Fruit fly (Drosophila melanogaster) whole organism, prepupa: ENCODE results near the gene CG13318.

Experiments
- CG10631 ChIP-seq: fragments of 200-800 bp; sonication (Bioruptor generic); optimal IDR thresholded peaks from 2 replicates; lab custom pipeline; 2016; ENCODE audit warnings: missing biosample characterization, missing genetic modification characterization
- CG10669 ChIP-seq: fragments of 200-800 bp; sonication (Bioruptor generic); optimal IDR thresholded peaks from 3 replicates; lab custom pipeline; 2018; ENCODE audit warnings: missing biosample characterization, mild to moderate bottlenecking, missing genetic modification characterization, moderate library complexity
- CG11294 ChIP-seq: fragments of 200-800 bp; sonication (Bioruptor generic); IDR thresholded peaks from 2 replicates; pipeline ENCODE4 v1.3.6; 2022; ENCODE audit warnings: missing biosample characterization, missing genetic modification characterization
- CG11762 ChIP-seq: fragments of 200-800 bp; sonication (Bioruptor generic); optimal IDR thresholded peaks from 3 replicates; lab custom pipeline; 2016; ENCODE audit warnings: missing biosample characterization, missing genetic modification characterization; ENCODE audit not compliant: insufficient read depth
- CG11902 ChIP-seq: fragments of 200-800 bp; sonication (Bioruptor generic); optimal IDR thresholded peaks from 3 replicates; lab custom pipeline; 2016; ENCODE audit warnings: missing biosample characterization, missing genetic modification characterization
- CG15336 ChIP-seq: fragments of 200-800 bp; sonication (Bioruptor generic); IDR thresholded peaks from 2 replicates; pipeline ENCODE4 v1.3.6; 2022; ENCODE audit warnings: missing biosample characterization, missing genetic modification characterization
- CG1621 ChIP-seq: fragments of 200-800 bp; sonication (Bioruptor generic); optimal IDR thresholded peaks from 3 replicates; lab custom pipeline; 2018; ENCODE audit warnings: missing biosample characterization, mild to moderate bottlenecking, missing genetic modification characterization
- CG3919 ChIP-seq: fragments of 200-800 bp; sonication (Bioruptor generic); optimal IDR thresholded peaks from 3 replicates; lab custom pipeline; 2016; ENCODE audit warnings: missing biosample characterization, missing genetic modification characterization
- CG6276 ChIP-seq: fragments of 200-800 bp; sonication (Bioruptor generic); optimal IDR thresholded peaks from 2 replicates; lab custom pipeline; 2017; ENCODE audit warnings: missing biosample characterization, mild to moderate bottlenecking, missing genetic modification characterization
- CG6792 ChIP-seq: fragments of 200-800 bp; sonication (Bioruptor generic); optimal IDR thresholded peaks from 3 replicates; lab custom pipeline; 2016; ENCODE audit warnings: missing biosample characterization, missing genetic modification characterization
- CG6808 ChIP-seq: fragments of 200-800 bp; sonication (Bioruptor generic); optimal IDR thresholded peaks from 3 replicates; lab custom pipeline; 2017; ENCODE audit warnings: missing biosample characterization, missing genetic modification characterization, mild to moderate bottlenecking, moderate library complexity, missing genetic modification reagents
- CG6854 ChIP-seq: fragments of 200-800 bp; sonication (Bioruptor generic); optimal IDR thresholded peaks from 2 replicates; lab custom pipeline; 2017; ENCODE audit warnings: missing biosample characterization, mild to moderate bottlenecking, missing genetic modification characterization
- CG7368 ChIP-seq: fragments of 200-800 bp; sonication (Bioruptor generic); optimal IDR thresholded peaks from 3 replicates; lab custom pipeline; 2016; ENCODE audit warnings: missing biosample characterization, missing genetic modification characterization
- CG8119 ChIP-seq: fragments of 200-800 bp; sonication (Bioruptor generic); IDR thresholded peaks from 3 replicates; pipeline ENCODE4 v1.3.6; 2022; ENCODE audit warnings: missing biosample characterization, missing genetic modification characterization
- CG8319 ChIP-seq: fragments of 200-800 bp; sonication (Bioruptor generic); optimal IDR thresholded peaks from 3 replicates; lab custom pipeline; 2016; ENCODE audit warnings: missing biosample characterization, missing genetic modification characterization
- CG8632 ChIP-seq: fragments of 200-800 bp; sonication (Bioruptor generic); optimal IDR thresholded peaks from 3 replicates; lab custom pipeline; 2016; ENCODE audit warnings: missing biosample characterization, missing genetic modification characterization
- CG9139 ChIP-seq: fragments of 200-800 bp; sonication (Bioruptor generic); optimal IDR thresholded peaks from 3 replicates; lab custom pipeline; 2017; ENCODE audit warnings: missing biosample characterization, mild to moderate bottlenecking, missing genetic modification characterization
- Eip75B ChIP-seq: fragments of 200-800 bp; sonication (Bioruptor generic); optimal IDR thresholded peaks from 3 replicates; lab custom pipeline; 2016; ENCODE audit warnings: missing biosample characterization, missing genetic modification characterization
- Eip78C ChIP-seq: fragments of 200-800 bp; sonication (Bioruptor generic); peaks from one replicate; lab custom pipeline; 2016; ENCODE audit warnings: missing biosample characterization, missing genetic modification characterization
- Ets96B ChIP-seq: fragments of 200-800 bp; optimal IDR thresholded peaks from 2 replicates; lab custom pipeline; 2019; ENCODE audit warnings: missing biosample characterization, mild to moderate bottlenecking, missing genetic modification characterization, moderate library complexity
- Hr38 ChIP-seq: sonication (Bioruptor generic); optimal IDR thresholded peaks from 2 replicates; lab custom pipeline; 2016; ENCODE audit warnings: missing biosample characterization, missing genetic modification characterization
- Hr39 ChIP-seq: fragments of 200-800 bp; sonication (Bioruptor generic); optimal IDR thresholded peaks from 2 replicates; lab custom pipeline; 2016; ENCODE audit warnings: missing biosample characterization, missing genetic modification characterization
- Hr4 ChIP-seq: fragments of 200-800 bp; sonication (Bioruptor generic); optimal IDR thresholded peaks from 3 replicates; lab custom pipeline; 2016; ENCODE audit warnings: missing biosample characterization, missing genetic modification characterization
- Met ChIP-seq: fragments of 200-800 bp; sonication (Bioruptor generic); optimal IDR thresholded peaks from 3 replicates; lab custom pipeline; 2016; ENCODE audit warnings: missing biosample characterization, missing genetic modification characterization
- Smox ChIP-seq: fragments of 200-800 bp; sonication (Bioruptor generic); optimal IDR thresholded peaks from 3 replicates; lab custom pipeline; 2016; ENCODE audit warnings: missing biosample characterization, missing genetic modification characterization
- Sox102F ChIP-seq: fragments of 200-800 bp; sonication (Bioruptor generic); optimal IDR thresholded peaks from 2 replicates; lab custom pipeline; 2016; ENCODE audit warnings: missing biosample characterization, mild to moderate bottlenecking, missing genetic modification characterization
- Sox14 ChIP-seq: fragments of 200-800 bp; sonication (Bioruptor generic); optimal IDR thresholded peaks from 3 replicates; lab custom pipeline; 2016; ENCODE audit warnings: missing biosample characterization, missing genetic modification characterization
- Sox15 ChIP-seq: fragments of 200-800 bp; sonication (Bioruptor generic); optimal IDR thresholded peaks from 3 replicates; lab custom pipeline; 2016; ENCODE audit warnings: missing biosample characterization, missing genetic modification characterization
- achi ChIP-seq: fragments of 200-800 bp; sonication (Bioruptor generic); optimal IDR thresholded peaks from 3 replicates; lab custom pipeline; 2016; ENCODE audit warnings: missing biosample characterization, missing genetic modification characterization
- acj6 ChIP-seq: fragments of 200-800 bp; sonication (Bioruptor generic); optimal IDR thresholded peaks from 3 replicates; lab custom pipeline; 2016; ENCODE audit warnings: missing biosample characterization, missing genetic modification characterization
- cyc ChIP-seq: fragments of 200-800 bp; sonication (Bioruptor generic); optimal IDR thresholded peaks from 3 replicates; lab custom pipeline; 2016; ENCODE audit warnings: missing biosample characterization, missing genetic modification characterization
- dac ChIP-seq: fragments of 200-800 bp; sonication (Bioruptor generic); optimal IDR thresholded peaks from 2 replicates; lab custom pipeline; 2017; ENCODE audit warnings: missing biosample characterization, mild to moderate bottlenecking, missing genetic modification characterization
- dsx ChIP-seq: fragments of 200-800 bp; optimal IDR thresholded peaks from 3 replicates; lab custom pipeline; 2019; ENCODE audit warnings: missing biosample characterization, mild to moderate bottlenecking, missing genetic modification characterization, moderate library complexity; ENCODE audit not compliant: poor library complexity, severe bottlenecking
- eg ChIP-seq: fragments of 200-800 bp; sonication (Bioruptor generic); IDR thresholded peaks from 3 replicates; pipeline ENCODE4 v1.3.6; 2022; ENCODE audit warnings: missing biosample characterization, missing genetic modification characterization
- esn ChIP-seq: fragments of 200-800 bp; sonication (Bioruptor generic); optimal IDR thresholded peaks from 2 replicates; lab custom pipeline; 2016; ENCODE audit warnings: missing biosample characterization, mild to moderate bottlenecking, missing genetic modification characterization, moderate library complexity
- fd59A ChIP-seq: fragments of 200-800 bp; sonication (Bioruptor generic); optimal IDR thresholded peaks from 2 replicates; lab custom pipeline; 2017; ENCODE audit warnings: missing biosample characterization, mild to moderate bottlenecking, missing genetic modification characterization, missing genetic modification reagents
- fd85E ChIP-seq: fragments of 200-800 bp; sonication (Bioruptor generic); optimal IDR thresholded peaks from 3 replicates; lab custom pipeline; 2016; ENCODE audit warnings: missing biosample characterization, missing genetic modification characterization
- fkh ChIP-seq: fragments of 200-800 bp; sonication (Bioruptor generic); optimal IDR thresholded peaks from 3 replicates; lab custom pipeline; 2017; ENCODE audit warnings: missing biosample characterization, mild to moderate bottlenecking, missing genetic modification characterization, moderate library complexity
- lz ChIP-seq: fragments of 200-800 bp; sonication (Bioruptor generic); optimal IDR thresholded peaks from 3 replicates; lab custom pipeline; 2016; ENCODE audit warnings: missing biosample characterization, missing genetic modification characterization
- net ChIP-seq: fragments of 200-800 bp; sonication (Bioruptor generic); optimal IDR thresholded peaks from 3 replicates; lab custom pipeline; 2016; ENCODE audit warnings: missing biosample characterization, missing genetic modification characterization
- pdm3 ChIP-seq: fragments of 200-800 bp; sonication (Bioruptor generic); optimal IDR thresholded peaks from 3 replicates; lab custom pipeline; 2016; ENCODE audit warnings: missing biosample characterization, missing genetic modification characterization
- salr ChIP-seq, 2 experiments: fragments of 200-800 bp; sonication (Bioruptor generic); optimal IDR thresholded peaks; 3 replicates each; lab custom pipeline; 2016 to 2018; ENCODE audit warnings: missing biosample characterization in 2 of 2, missing genetic modification characterization in 2 of 2, mild to moderate bottlenecking in 1 of 2
- spab ChIP-seq: fragments of 200-800 bp; sonication (Bioruptor generic); optimal IDR thresholded peaks from 2 replicates; lab custom pipeline; 2017; ENCODE audit warnings: missing biosample characterization, mild to moderate bottlenecking, missing genetic modification characterization, missing genetic modification reagents
- ss ChIP-seq, 2 experiments: fragments of 200-800 bp; sonication (Bioruptor generic); optimal IDR thresholded peaks; 2 replicates in 1 of 2; 3 replicates in 1 of 2; lab custom pipeline; 2017 to 2018; ENCODE audit warnings: mild to moderate bottlenecking in 2 of 2, missing biosample characterization in 2 of 2, missing genetic modification characterization in 2 of 2, moderate library complexity in 1 of 2
- svp ChIP-seq: fragments of 200-800 bp; sonication (Bioruptor generic); peaks from one replicate; lab custom pipeline; 2016; ENCODE audit warnings: missing biosample characterization, missing genetic modification characterization
- topi ChIP-seq: fragments of 200-800 bp; sonication (Bioruptor generic); optimal IDR thresholded peaks from 3 replicates; lab custom pipeline; 2016; ENCODE audit warnings: missing biosample characterization, missing genetic modification characterization
- vri ChIP-seq: fragments of 200-800 bp; sonication (Bioruptor generic); optimal IDR thresholded peaks from 3 replicates; lab custom pipeline; 2016; ENCODE audit warnings: missing biosample characterization, mild to moderate bottlenecking, missing genetic modification characterization

Gene CG13318

DNA sequence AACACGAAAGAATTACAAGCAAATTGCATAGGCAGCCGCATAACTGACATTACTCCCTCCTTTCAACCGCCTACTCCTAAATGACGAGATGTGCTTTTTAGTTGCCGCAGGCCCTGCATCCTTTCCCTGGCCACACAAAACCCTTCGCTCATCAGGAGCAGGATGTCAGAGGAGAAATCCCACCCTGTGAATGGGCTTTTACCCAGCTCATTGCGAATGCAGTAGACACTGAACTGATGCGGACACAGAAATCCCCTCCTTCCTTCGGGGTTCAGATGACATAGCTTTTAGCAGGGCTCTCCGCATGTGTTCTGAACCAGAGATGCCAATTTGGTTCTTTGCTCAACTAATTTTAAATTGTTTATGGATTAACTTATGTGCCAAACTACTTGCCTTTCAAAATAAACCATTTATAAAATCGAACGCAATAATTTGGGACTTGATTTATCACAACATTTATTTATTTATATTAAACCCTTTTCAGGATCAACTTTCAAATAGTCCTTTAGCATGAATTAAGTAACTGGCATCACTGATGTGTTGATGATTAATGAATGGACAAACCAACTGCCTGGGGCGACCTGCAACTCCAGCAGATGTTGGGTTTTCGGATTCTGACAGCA lies 33.2 kb downstream of the CG13318 start:
- TF ChIP-seq Ets96B (tag; lab: Kevin White, UChicago), result peak; percentile 48
- TF ChIP-seq Sox102F (GFP tag; lab: Kevin White, UChicago), result no peak
- no peak for TF ChIP-seq CG6854
- peak in 1 of 2 experiments; percentile 25 for TF ChIP-seq ss (GFP tag; optimal IDR thresholded peaks at IDR 0.05; lab: Kevin White, UChicago)
- peak; percentile 27 for TF ChIP-seq CG6808
- TF ChIP-seq CG10669, result peak; percentile 6
- TF ChIP-seq achi, result peak; percentile 3
- peak; percentile 48 for TF ChIP-seq svp (GFP tag; lab: Kevin White, UChicago)
- TF ChIP-seq Eip75B (GFP tag; lab: Kevin White, UChicago), result peak; percentile 27
- peak; percentile 6 for TF ChIP-seq spab (GFP tag; lab: Kevin White, UChicago)
- TF ChIP-seq CG6276 (GFP tag; lab: Kevin White, UChicago), result no peak
- TF ChIP-seq esn (GFP tag; lab: Kevin White, UChicago), result peak; percentile 33
- peak; percentile 24 for TF ChIP-seq Met (GFP tag; lab: Kevin White, UChicago)
- peak; percentile 16 for TF ChIP-seq Eip78C (GFP tag; lab: Kevin White, UChicago)

DNA sequence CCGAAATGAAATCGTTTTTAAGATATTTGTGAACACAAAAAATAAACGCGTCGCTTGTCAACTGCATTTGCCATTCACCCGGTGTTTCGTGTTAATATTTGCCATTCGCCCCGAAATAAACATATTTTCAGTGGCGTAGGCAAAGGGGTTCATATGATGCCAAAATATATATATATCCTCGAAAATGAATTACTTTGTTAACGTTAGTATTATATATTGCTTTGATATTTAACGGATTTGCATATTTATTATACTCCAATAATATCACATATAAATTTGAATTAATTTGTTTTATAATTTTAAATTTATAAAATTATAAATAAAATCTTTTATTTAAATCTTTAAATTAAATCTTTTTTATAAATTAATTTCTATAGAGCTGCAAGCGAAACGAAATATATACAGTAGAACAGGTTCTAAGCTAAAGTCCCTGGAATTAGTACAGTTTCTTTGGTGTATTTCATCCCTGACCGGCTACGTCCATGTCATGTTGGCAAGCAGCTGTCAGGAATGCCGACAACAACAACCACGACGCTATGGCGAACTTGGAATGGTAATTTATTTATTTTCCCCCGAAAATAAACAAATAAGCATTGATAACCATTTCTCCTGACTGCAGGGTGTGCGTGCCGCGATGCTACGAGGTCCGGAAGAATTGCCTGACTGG lies 40.8 kb downstream of the CG13318 start, which contains the start of the genes M1BP and CG8202:
Gene M1BP, minus strand, starts transcription at position 102 of the 667 bp plus-strand sequence.
Gene CG8202, plus strand, starts transcription at position 495 of the 667 bp plus-strand sequence.
- peak; percentile 71 for TF ChIP-seq Sox14 (GFP tag; lab: Kevin White, UChicago)
- no peak for TF ChIP-seq Hr4 (GFP tag; lab: Kevin White, UChicago)
- TF ChIP-seq Ets96B (tag; lab: Kevin White, UChicago), result peak; percentile 86
- TF ChIP-seq CG15336 (GFP tag; lab: Robert Waterston, UW), result peak; percentile 69
- no peak for TF ChIP-seq Eip78C (GFP tag; lab: Kevin White, UChicago)
- TF ChIP-seq fkh (GFP tag; lab: Kevin White, UChicago), result peak; percentile 67
- TF ChIP-seq eg, result no peak; the same call in 2 of the 3 replicates
- peak; percentile 38 for TF ChIP-seq fd59A (GFP tag; lab: Kevin White, UChicago)
- TF ChIP-seq CG6808, result no peak
- peak; percentile 54 for TF ChIP-seq vri (GFP tag; lab: Kevin White, UChicago)
- no peak for TF ChIP-seq CG6276 (GFP tag; lab: Kevin White, UChicago)
- TF ChIP-seq Hr39 (GFP tag; lab: Kevin White, UChicago), result peak; percentile 77
- TF ChIP-seq CG11762 (GFP tag; lab: Kevin White, UChicago), result peak; percentile 96
- TF ChIP-seq Hr38 (GFP tag; lab: Kevin White, UChicago), result no peak
- peak; percentile 86 for TF ChIP-seq CG3919 (GFP tag; lab: Kevin White, UChicago)
- peak; percentile 91 for TF ChIP-seq esn (GFP tag; lab: Kevin White, UChicago)
- no peak for TF ChIP-seq Smox (GFP tag; lab: Kevin White, UChicago)
- TF ChIP-seq CG8319 (GFP tag; lab: Kevin White, UChicago), result peak; percentile 79
- no peak for TF ChIP-seq net
- TF ChIP-seq dsx, result peak; percentile 83
- no peak; the same call in 1 of the 3 replicates for TF ChIP-seq CG8119 (GFP tag; lab: Robert Waterston, UW)
- peak; percentile 81 for TF ChIP-seq lz (GFP tag; lab: Kevin White, UChicago)
- no peak for TF ChIP-seq CG9139
- TF ChIP-seq CG6792 (GFP tag; lab: Kevin White, UChicago), result peak; percentile 85
- TF ChIP-seq achi, result peak; percentile 94
- TF ChIP-seq CG8632 (GFP tag; lab: Kevin White, UChicago), result peak; percentile 91
- no peak for TF ChIP-seq pdm3 (GFP tag; lab: Kevin White, UChicago)
- TF ChIP-seq Sox15 (GFP tag; lab: Kevin White, UChicago), result peak; percentile 81
- no peak for TF ChIP-seq fd85E (GFP tag; lab: Kevin White, UChicago)
- TF ChIP-seq CG11902 (GFP tag; lab: Kevin White, UChicago), result peak; percentile 82
- TF ChIP-seq acj6 (GFP tag; lab: Kevin White, UChicago), result peak; percentile 84
- peak; percentile 93 for TF ChIP-seq CG10631 (GFP tag; lab: Kevin White, UChicago)
- peak; percentile 73 for TF ChIP-seq spab (GFP tag; lab: Kevin White, UChicago)
- TF ChIP-seq CG7368 (GFP tag; lab: Kevin White, UChicago), result peak; percentile 79
- peak; percentile 54; the same call in 1 of the 2 replicates for TF ChIP-seq CG11294 (GFP tag; lab: Robert Waterston, UW)
- TF ChIP-seq cyc (GFP tag; lab: Kevin White, UChicago), result peak; percentile 72
- no peak for TF ChIP-seq CG1621 (tag; lab: Kevin White, UChicago)
- TF ChIP-seq salr (GFP tag; optimal IDR thresholded peaks at IDR 0.05; lab: Kevin White, UChicago), result peak in 1 of 2 experiments; percentile 43
- peak; percentile 76 for TF ChIP-seq topi (GFP tag; lab: Kevin White, UChicago)
- peak; percentile 56 for TF ChIP-seq dac (GFP tag; lab: Kevin White, UChicago)
- no peak for TF ChIP-seq Eip75B (GFP tag; lab: Kevin White, UChicago)
